Fruit fly (Drosophila melanogaster): Measurements from ENCODE around the gene CG42780.

The CG42780 gene

DNA sequence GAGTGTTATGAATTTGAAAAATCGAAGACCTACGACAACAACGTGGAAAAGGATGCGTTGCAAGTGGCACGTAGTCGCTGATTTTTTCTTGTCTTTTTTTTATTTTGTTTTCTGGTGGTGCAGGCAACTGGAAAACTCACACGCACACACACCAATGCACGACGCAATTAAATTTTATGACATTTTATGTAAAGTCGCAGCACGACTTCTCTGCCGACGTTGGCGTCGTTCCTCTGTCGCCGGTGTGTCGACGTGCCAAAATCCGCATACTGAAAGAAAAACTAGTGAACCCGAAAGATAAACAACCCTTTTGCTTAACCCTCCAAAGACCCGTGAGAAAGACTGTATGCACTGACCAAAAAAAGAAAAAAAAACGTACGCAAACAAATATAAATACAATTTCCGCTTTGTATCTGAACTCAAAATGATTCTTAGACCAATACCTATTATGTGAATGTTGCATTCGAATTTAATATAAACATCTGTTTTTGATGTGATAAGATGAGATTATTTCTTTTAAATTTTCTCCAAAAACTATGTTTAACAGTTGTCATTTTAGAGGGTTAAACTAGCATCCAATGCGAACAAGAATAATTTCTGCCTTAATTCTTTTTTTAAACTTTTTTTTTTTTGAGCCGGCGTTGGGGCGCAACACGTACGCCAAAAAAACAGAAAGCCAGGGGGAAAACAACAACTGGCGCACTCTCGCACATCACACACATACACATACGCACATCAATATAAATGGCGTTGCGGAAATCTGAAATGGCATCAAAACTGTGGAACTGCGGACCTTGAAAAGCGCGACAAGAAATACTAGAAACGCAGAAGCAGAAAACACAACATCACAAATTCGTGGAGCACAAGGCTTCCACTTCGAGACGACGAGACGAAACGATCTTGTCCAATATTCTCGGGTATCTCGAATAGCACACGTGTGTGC is 2.1 kb upstream of the CG42780 start (continued):
- TF ChIP-seq sisA (GFP tag; IDR thresholded peaks at IDR 0.05) (no peak), tup (GFP tag; optimal IDR thresholded peaks at IDR 0.05) (no peak), CG17612 (GFP tag; IDR thresholded peaks at IDR 0.05) (no peak), stc (GFP tag; IDR thresholded peaks at IDR 0.05) (no peak), repo (GFP tag; optimal IDR thresholded peaks at IDR 0.05) (no peak), CG17328 (GFP tag; IDR thresholded peaks at IDR 0.05) (no peak), CG10209 (GFP tag; optimal IDR thresholded peaks at IDR 0.05) (no peak), bowl (GFP tag; IDR thresholded peaks at IDR 0.05) (no peak), CG2875 (GFP tag; optimal IDR thresholded peaks at IDR 0.05) (no peak), CrebB (tag; optimal IDR thresholded peaks at IDR 0.05) (no peak), ara (GFP tag; IDR thresholded peaks at IDR 0.05) (no peak), CG16815 (GFP tag; optimal IDR thresholded peaks at IDR 0.05) (peak; percentile 6), vnd (GFP tag; IDR thresholded peaks at IDR 0.05; ENCODE audit: partially characterized antibody) (no peak), CG1832 (GFP tag; optimal IDR thresholded peaks at IDR 0.05) (no peak), CG15011 (GFP tag; optimal IDR thresholded peaks at IDR 0.05) (peak; percentile 11), nmo (GFP tag; optimal IDR thresholded peaks at IDR 0.05) (no peak), CG4424 (GFP tag; optimal IDR thresholded peaks at IDR 0.05) (no peak), unc-4 (GFP tag; IDR thresholded peaks at IDR 0.05; ENCODE audit: partially characterized antibody) (no peak), CG12659 (GFP tag; optimal IDR thresholded peaks at IDR 0.05) (peak; percentile 26), CG11504 (tag; optimal IDR thresholded peaks at IDR 0.05) (no peak), ab (GFP tag; optimal IDR thresholded peaks at IDR 0.05) (no peak), BEAF-32 (GFP tag; optimal IDR thresholded peaks at IDR 0.05) (no peak), B-H1 (GFP tag; IDR thresholded peaks at IDR 0.05) (no peak), hb (GFP tag; IDR thresholded peaks at IDR 0.05; ENCODE audit: partially characterized antibody) (no peak), CG10979 (tag; optimal IDR thresholded peaks at IDR 0.05) (no peak), org-1 (GFP tag; optimal IDR thresholded peaks at IDR 0.05) (no peak), CG18262 (tag; optimal IDR thresholded peaks at IDR 0.05) (no peak), Pdp1 (GFP tag; optimal IDR thresholded peaks at IDR 0.05) (peak in 1 of 2 experiments; percentile 18), sd (tag; optimal IDR thresholded peaks at IDR 0.05) (no peak), mirr (GFP tag; optimal IDR thresholded peaks at IDR 0.05) (peak; percentile 61), Doc3 (GFP tag; IDR thresholded peaks at IDR 0.05; ENCODE audit: partially characterized antibody) (no peak), CG12071 (GFP tag; optimal IDR thresholded peaks at IDR 0.05) (no peak), p53 (GFP tag; optimal IDR thresholded peaks at IDR 0.05) (no peak), CG7987 (GFP tag; optimal IDR thresholded peaks at IDR 0.05) (no peak), CG30431 (GFP tag; optimal IDR thresholded peaks at IDR 0.05) (no peak), CG16813 (GFP tag; IDR thresholded peaks at IDR 0.05; ENCODE audit: partially characterized antibody) (no peak), Ssrp (tag; optimal IDR thresholded peaks at IDR 0.05) (peak; percentile 17), CG3065 (GFP tag; optimal IDR thresholded peaks at IDR 0.05) (no peak), lola (GFP tag; optimal IDR thresholded peaks at IDR 0.05) (no peak), CG13424 (tag; optimal IDR thresholded peaks at IDR 0.05) (no peak), CG30020 (tag; optimal IDR thresholded peaks at IDR 0.05) (no peak), CG3407 (GFP tag; optimal IDR thresholded peaks at IDR 0.05) (no peak), ap (GFP tag; IDR thresholded peaks at IDR 0.05) (no peak), scrt (GFP tag; optimal IDR thresholded peaks at IDR 0.05) (peak; percentile 30), CG7372 (GFP tag; IDR thresholded peaks at IDR 0.05) (no peak), ham (GFP tag; IDR thresholded peaks at IDR 0.05) (no peak), pzg (GFP tag; optimal IDR thresholded peaks at IDR 0.05) (no peak), CG43689 (GFP tag; IDR thresholded peaks at IDR 0.05) (no peak)
